Fruit fly (Drosophila melanogaster) whole organism, pupa: ENCODE measurements around the gene rt.
"Not testable (repeated sequence)": the region's sequence is repeated elsewhere in the genome, so short reads cannot be mapped to it uniquely, and the experiment has no call there.

Experiments used
- CG10348 ChIP-seq: fragments of 200-800 bp; sonication (Bioruptor generic); IDR thresholded peaks from 2 replicates; pipeline ENCODE4 v1.3.6; 2022; ENCODE audit warnings: missing biosample characterization, missing genetic modification characterization
- CG12605 ChIP-seq: fragments of 200-800 bp; sonication (Bioruptor generic); IDR thresholded peaks from 2 replicates; pipeline ENCODE4 v1.3.6; 2022; ENCODE audit warnings: missing biosample characterization, missing genetic modification characterization
- CG13204 ChIP-seq: fragments of 200-800 bp; sonication (Bioruptor generic); optimal IDR thresholded peaks from 2 replicates; lab custom pipeline; 2018; ENCODE audit warnings: missing biosample characterization, mild to moderate bottlenecking, missing genetic modification characterization, moderate library complexity
- CG14655 ChIP-seq: fragments of 200-800 bp; sonication (Bioruptor generic); optimal IDR thresholded peaks from 3 replicates; lab custom pipeline; 2017; ENCODE audit warnings: mild to moderate bottlenecking, missing biosample characterization, missing genetic modification reagents, missing genetic modification characterization
- CG15710 ChIP-seq: fragments of 200-800 bp; sonication (Bioruptor generic); optimal IDR thresholded peaks from 2 replicates; lab custom pipeline; 2018; ENCODE audit warnings: missing biosample characterization, mild to moderate bottlenecking, missing genetic modification characterization, moderate library complexity
- CG17806 ChIP-seq: fragments of 200-800 bp; sonication (Bioruptor generic); optimal IDR thresholded peaks from 2 replicates; lab custom pipeline; 2018; ENCODE audit warnings: missing biosample characterization, mild to moderate bottlenecking, missing genetic modification characterization, moderate library complexity
- CG32121 ChIP-seq: fragments of 200-800 bp; sonication (Bioruptor generic); IDR thresholded peaks from 2 replicates; pipeline ENCODE4 v1.3.6; 2022; ENCODE audit warnings: missing biosample characterization, missing genetic modification characterization
- CG34367 ChIP-seq: fragments of 200-800 bp; sonication (Bioruptor generic); optimal IDR thresholded peaks from 2 replicates; lab custom pipeline; 2018; ENCODE audit warnings: missing biosample characterization, mild to moderate bottlenecking, missing genetic modification characterization
- CG4496 ChIP-seq: fragments of 200-800 bp; sonication (Bioruptor generic); IDR thresholded peaks from 3 replicates; pipeline ENCODE4 v1.3.6; 2022; ENCODE audit warnings: missing biosample characterization, missing genetic modification characterization
- CG8159 ChIP-seq: fragments of 200-800 bp; sonication (Bioruptor generic); optimal IDR thresholded peaks from 3 replicates; lab custom pipeline; 2018; ENCODE audit warnings: missing biosample characterization, mild to moderate bottlenecking, missing genetic modification characterization, moderate library complexity
- CG8301 ChIP-seq: fragments of 200-800 bp; sonication (Bioruptor generic); optimal IDR thresholded peaks from 2 replicates; lab custom pipeline; 2018; ENCODE audit warnings: missing biosample characterization, mild to moderate bottlenecking, missing genetic modification characterization
- D1 ChIP-seq: fragments of 200-800 bp; sonication (Bioruptor generic); optimal IDR thresholded peaks from 2 replicates; lab custom pipeline; 2018; ENCODE audit warnings: missing biosample characterization, mild to moderate bottlenecking, missing genetic modification characterization, moderate library complexity
- EcR ChIP-seq: fragments of 200-800 bp; sonication (Bioruptor generic); optimal IDR thresholded peaks from 3 replicates; lab custom pipeline; 2019; ENCODE audit warnings: missing biosample characterization, missing genetic modification characterization, mild to moderate bottlenecking, moderate library complexity, missing genetic modification reagents
- Ets98B ChIP-seq: fragments of 200-800 bp; sonication (Bioruptor generic); IDR thresholded peaks from 2 replicates; pipeline ENCODE4 v1.3.6; 2022; ENCODE audit warnings: missing biosample characterization, missing genetic modification characterization
- Pif1A ChIP-seq: fragments of 200-800 bp; sonication (Bioruptor generic); optimal IDR thresholded peaks from 3 replicates; lab custom pipeline; 2016; ENCODE audit warnings: missing biosample characterization, missing genetic modification characterization
- Pif1B ChIP-seq: fragments of 200-800 bp; sonication (Bioruptor generic); optimal IDR thresholded peaks from 3 replicates; lab custom pipeline; 2016; ENCODE audit warnings: missing biosample characterization, missing genetic modification characterization
- Snoo ChIP-seq: fragments of 200-800 bp; sonication (Bioruptor generic); optimal IDR thresholded peaks from 3 replicates; lab custom pipeline; 2017; ENCODE audit warnings: missing biosample characterization, mild to moderate bottlenecking, missing genetic modification characterization, inconsistent platforms
- fd96Ca ChIP-seq: fragments of 200-800 bp; sonication (Bioruptor generic); IDR thresholded peaks from 3 replicates; pipeline ENCODE4 v1.3.6; 2022; ENCODE audit warnings: missing biosample characterization, missing genetic modification characterization
- gl ChIP-seq: fragments of 200-800 bp; sonication (Bioruptor generic); optimal IDR thresholded peaks from 2 replicates; lab custom pipeline; 2018; ENCODE audit warnings: missing biosample characterization, mild to moderate bottlenecking, missing genetic modification characterization
- rn ChIP-seq: fragments of 200-800 bp; sonication (Bioruptor generic); IDR thresholded peaks from 2 replicates; pipeline ENCODE4 v1.3.6; 2022; ENCODE audit warnings: missing biosample characterization, missing genetic modification characterization

rt gene

DNA sequence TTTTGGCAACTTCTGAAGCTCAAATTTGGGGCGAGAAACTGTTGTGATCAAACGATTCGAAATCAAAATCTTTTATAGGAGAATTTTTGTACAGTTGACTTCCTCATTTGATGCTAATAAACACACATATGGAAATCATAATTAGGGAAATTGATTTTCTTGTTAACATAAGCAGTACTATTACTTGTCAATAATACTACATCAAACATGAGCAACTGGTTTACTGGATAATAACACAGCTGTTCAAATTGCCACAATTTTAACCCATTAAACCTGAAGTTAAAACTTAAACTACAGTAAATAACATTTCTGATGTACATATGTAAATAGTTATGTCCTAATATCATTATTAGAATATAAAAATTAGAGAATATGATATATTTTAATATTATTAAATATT is 7.7 kb downstream of the rt start, which contains the start of gene CG43390:
TSS of gene CG43390 (minus strand) at position 32 of the 400 bp plus-strand sequence.
- TF ChIP-seq CG4496 (GFP tag; lab: Robert Waterston, UW) (no peak), CG8159 (tag; lab: Kevin White, UChicago) (no peak), CG10348 (GFP tag; lab: Robert Waterston, UW) (no peak), Pif1B (GFP tag; lab: Kevin White, UChicago) (no peak), CG17806 (tag; lab: Kevin White, UChicago) (no peak)

DNA sequence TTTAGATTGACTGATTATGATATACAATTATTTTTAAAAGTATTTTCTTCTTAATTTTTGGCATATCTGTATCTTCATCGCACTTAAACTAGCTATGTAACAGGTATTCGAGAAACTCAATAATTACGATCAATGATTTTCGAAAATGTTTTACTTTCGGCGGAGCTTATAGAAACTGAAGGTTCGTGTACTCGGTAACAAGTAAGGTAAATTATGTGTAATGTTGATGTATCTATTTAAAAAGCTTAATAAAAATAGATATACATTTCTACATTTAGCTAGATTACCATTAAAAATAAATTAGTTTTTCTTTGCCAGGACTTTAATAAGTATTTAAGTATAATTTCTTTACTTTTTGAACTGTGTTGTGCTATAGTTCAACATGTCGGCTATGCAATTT is 8.7 kb downstream of the rt start:
- TF ChIP-seq rn (GFP tag; lab: Robert Waterston, UW) (no peak), CG14655 (GFP tag; lab: Kevin White, UChicago) (no peak), Snoo (tag; lab: Kevin White, UChicago) (no peak), D1 (peak; percentile 70), Pif1B (GFP tag; lab: Kevin White, UChicago) (no peak), fd96Ca (GFP tag; lab: Robert Waterston, UW) (no peak), EcR (GFP tag; lab: Kevin White, UChicago) (no peak)

DNA sequence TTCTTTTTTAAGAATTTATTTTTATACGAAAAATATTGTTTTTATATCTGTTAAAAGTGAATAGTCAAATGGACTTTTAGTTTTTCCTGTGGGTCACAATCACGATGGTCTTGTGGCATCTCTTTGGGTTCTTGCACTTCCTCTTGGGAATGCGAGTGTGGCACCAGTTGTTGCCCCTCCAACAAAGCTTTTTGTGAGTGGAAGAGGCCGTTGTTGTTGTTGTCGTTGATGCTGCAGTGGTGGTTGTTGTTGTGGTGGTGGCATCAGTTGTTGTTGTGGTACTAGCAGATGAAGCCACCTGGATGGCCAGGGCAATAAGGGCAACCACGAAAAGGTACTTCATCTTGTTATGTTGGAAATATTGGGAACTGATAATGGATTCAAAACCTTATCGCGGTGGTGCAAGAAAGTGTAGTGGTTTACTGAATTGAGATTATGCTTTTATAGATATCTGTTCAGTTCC is 9.3 kb downstream of the rt start, which contains the start of gene CG33270:
TSS of gene CG33270 (minus strand) at position 413 of the 463 bp plus-strand sequence.
- TF ChIP-seq CG15710 (tag; lab: Kevin White, UChicago), result no peak

DNA sequence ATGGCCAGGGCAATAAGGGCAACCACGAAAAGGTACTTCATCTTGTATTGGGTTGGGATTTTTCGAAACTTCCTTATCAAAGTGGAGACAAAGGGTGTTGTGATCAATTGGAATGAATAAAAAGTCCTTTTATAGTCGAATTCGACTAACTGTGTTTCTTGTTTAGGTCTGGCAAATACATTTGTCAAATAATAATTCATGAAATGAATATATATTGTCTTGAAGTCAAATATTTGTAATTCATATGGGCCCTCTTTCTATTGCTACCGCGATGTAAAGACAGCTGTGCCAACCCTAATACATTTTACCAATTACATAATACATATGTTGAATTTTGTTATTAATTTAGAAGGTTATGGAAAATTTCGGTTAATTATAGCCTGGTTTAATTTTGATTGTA is 10.2 kb downstream of the rt start, which contains the start of gene CG33271:
TSS of gene CG33271 (minus strand) at position 101 of the 400 bp plus-strand sequence.
- TF ChIP-seq fd96Ca (GFP tag; lab: Robert Waterston, UW) (no peak), gl (tag; lab: Kevin White, UChicago) (no peak), CG34367 (tag; lab: Kevin White, UChicago) (no peak)

DNA sequence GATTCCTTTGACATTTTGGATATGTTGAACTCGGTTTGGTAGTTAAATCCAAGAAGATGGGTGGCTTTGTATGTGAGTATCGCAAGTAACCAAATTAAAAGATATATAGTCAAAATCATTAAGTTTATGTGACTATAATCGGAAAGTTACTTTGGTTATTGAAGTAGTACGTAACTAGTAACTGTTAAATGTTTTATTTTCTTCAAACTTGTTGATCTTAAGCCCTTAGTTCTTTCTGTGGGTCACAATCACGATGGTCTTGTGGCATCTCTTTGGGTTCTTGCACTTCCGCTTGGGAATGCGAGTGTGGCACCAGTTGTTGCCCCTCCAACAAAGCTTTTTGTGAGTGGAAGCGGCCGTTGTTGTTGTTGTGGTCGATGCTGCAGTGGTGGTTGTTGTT is 10.6 kb downstream of the rt start, which contains the start of gene CG33489:
TSS of gene CG33489 (minus strand) at position 101 of the 400 bp plus-strand sequence.
- TF ChIP-seq CG8159 (tag; lab: Kevin White, UChicago); CG13204 (GFP tag; lab: Kevin White, UChicago); Snoo (tag; lab: Kevin White, UChicago): not testable (repeated sequence)
- TF ChIP-seq, all 21 proteins: peak for 0; not testable (repeated sequence) for 21

DNA sequence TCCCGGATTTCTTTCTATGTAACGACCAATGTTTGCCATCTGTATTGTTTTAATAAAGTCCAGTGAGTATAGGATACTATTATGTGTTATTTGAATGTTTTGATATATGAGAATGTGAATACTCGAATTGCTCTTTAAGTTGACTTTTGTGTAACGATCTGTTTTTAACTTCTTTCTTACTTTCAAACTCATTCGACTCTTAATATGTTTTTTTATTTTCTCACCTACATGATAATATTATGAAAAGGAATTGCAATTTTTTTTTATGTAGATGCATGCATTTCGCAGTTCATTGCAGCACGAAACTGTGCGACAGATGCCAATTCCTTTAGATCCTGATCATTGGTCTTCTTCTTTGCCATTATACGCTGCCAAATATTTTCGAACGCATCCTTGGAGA is 13.0 kb downstream of the rt start, which contains the start of gene CG33490:
TSS of gene CG33490 (minus strand) at position 101 of the 400 bp plus-strand sequence.
- TF ChIP-seq Ets98B (no peak), CG17806 (tag; lab: Kevin White, UChicago) (no peak), CG12605 (GFP tag; lab: Robert Waterston, UW) (no peak), Snoo (tag; lab: Kevin White, UChicago) (no peak), CG34367 (tag; lab: Kevin White, UChicago) (no peak), CG32121 (GFP tag; lab: Robert Waterston, UW) (no peak), CG15710 (tag; lab: Kevin White, UChicago) (no peak), EcR (GFP tag; lab: Kevin White, UChicago) (no peak), CG10348 (GFP tag; lab: Robert Waterston, UW) (no peak), D1 (no peak), gl (tag; lab: Kevin White, UChicago) (no peak), fd96Ca (GFP tag; lab: Robert Waterston, UW) (no peak), CG13204 (GFP tag; lab: Kevin White, UChicago) (no peak)

DNA sequence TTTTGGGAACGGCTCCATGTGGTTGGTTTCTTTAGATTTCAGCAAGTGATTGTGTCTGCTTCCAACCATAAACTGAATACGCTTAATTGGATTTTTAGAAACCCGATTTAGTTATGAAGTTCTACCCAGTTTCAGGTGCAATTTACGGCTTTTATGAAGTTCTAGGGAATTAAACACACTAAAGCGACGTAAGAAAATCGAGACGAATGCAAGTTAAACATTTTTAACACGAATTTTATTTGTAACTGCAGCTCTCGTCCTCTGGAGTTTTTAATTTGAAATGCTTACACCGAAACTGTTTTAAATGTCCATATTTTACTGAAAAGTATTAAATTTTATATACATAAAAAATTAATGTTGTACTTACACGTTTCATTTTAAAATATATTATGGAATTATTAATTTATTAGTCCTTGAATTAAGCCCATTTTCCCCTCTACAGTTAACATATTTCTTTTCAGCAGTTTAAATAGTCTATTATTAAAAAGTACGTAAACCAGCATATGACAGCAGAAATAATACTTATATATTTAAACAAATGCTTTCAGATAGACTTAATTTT is 23.5 kb downstream of the rt start, which contains the start of the genes CG46412 and CG33267:
TSS of gene CG46412 (minus strand) at position 101 of the 562 bp plus-strand sequence.
TSS of gene CG33267 (plus strand) at position 512 of the 562 bp plus-strand sequence.
- no peak for TF ChIP-seq Pif1A
- TF ChIP-seq rn (GFP tag; lab: Robert Waterston, UW), result no peak
- no peak for TF ChIP-seq CG13204 (GFP tag; lab: Kevin White, UChicago)
- no peak for TF ChIP-seq CG8159 (tag; lab: Kevin White, UChicago)
- no peak for TF ChIP-seq CG32121 (GFP tag; lab: Robert Waterston, UW)
- TF ChIP-seq EcR (GFP tag; lab: Kevin White, UChicago), result no peak
- no peak for TF ChIP-seq Snoo (tag; lab: Kevin White, UChicago)
- TF ChIP-seq CG8301 (tag; lab: Kevin White, UChicago), result no peak
- TF ChIP-seq fd96Ca (GFP tag; lab: Robert Waterston, UW), result no peak
- TF ChIP-seq CG12605 (GFP tag; lab: Robert Waterston, UW), result no peak
